Worm (Caenorhabditis elegans) whole organism, L4/young adult: Measurements from ENCODE around the gene C03B1.5.

Experiments used
- W03F9.2 ChIP-seq: fragments of 150-350 bp; optimal IDR thresholded peaks from 2 replicates; lab custom pipeline; 2014; ENCODE audit warnings: missing biosample characterization, missing genetic modification characterization
- dao-5 ChIP-seq: sonication (generic microtip); optimal IDR thresholded peaks from 2 replicates; lab custom pipeline; 2016; ENCODE audit warnings: missing genotype, missing genetic modification characterization, moderate library complexity, missing compliant biosample characterization

- TF ChIP-seq dao-5 (tag; lab: Kevin White, UChicago) (no peak), W03F9.2 (no peak)
Observed at ce11 chrX:6337338-6337737, 18.0 kb upstream of the C03B1.5 start.
